Worm (Caenorhabditis elegans) whole organism, L1 larva: Measurements from ENCODE around the gene cyp-25A4.

Experiments
- C16A3.4 ChIP-seq: fragments of 150-350 bp; optimal IDR thresholded peaks from 2 replicates; lab custom pipeline; 2014; ENCODE audit warnings: missing biosample characterization, missing genetic modification characterization
- C34B4.2 ChIP-seq: sonication (generic microtip); optimal IDR thresholded peaks from 2 replicates; lab custom pipeline; 2017; ENCODE audit warnings: mild to moderate bottlenecking, missing genetic modification characterization, missing compliant biosample characterization
- ceh-82 ChIP-seq, 3 experiments: fragments of 150-350 bp in 1 of 3; sonication (generic microtip) in 2 of 3; optimal IDR thresholded peaks; 2 replicates each; lab custom pipeline; 2014 to 2017; ENCODE audit warnings: missing biosample characterization in 3 of 3, missing genetic modification characterization in 3 of 3
- ceh-90 ChIP-seq: sonication (generic microtip); optimal IDR thresholded peaks from 2 replicates; lab custom pipeline; 2016; ENCODE audit warnings: missing genetic modification characterization, missing compliant biosample characterization
- ces-1 ChIP-seq: fragments of 150-350 bp; optimal IDR thresholded peaks from 2 replicates; lab custom pipeline; 2014; ENCODE audit warnings: missing biosample characterization, missing genetic modification reagents, missing genetic modification characterization
- dpl-1 ChIP-seq, 3 experiments: fragments of 150-350 bp in 2 of 3; sonication (generic microtip) in 1 of 3; optimal IDR thresholded peaks; 2 replicates each; lab custom pipeline; 2014 to 2017; ENCODE audit warnings: missing biosample characterization in 3 of 3, missing genetic modification characterization in 3 of 3, missing genetic modification reagents in 3 of 3
- efl-1 ChIP-seq, 4 experiments: fragments of 150-350 bp; optimal IDR thresholded peaks in 3 of 4; peaks in 1 of 4; 1 replicate in 1 of 4; 2 replicates in 3 of 4; lab custom pipeline; 2014; ENCODE audit warnings: missing biosample characterization in 2 of 4, missing genetic modification characterization in 2 of 4, missing genetic modification reagents in 2 of 4
- efl-3 ChIP-seq: fragments of 200-800 bp; sonication (Bioruptor generic); optimal IDR thresholded peaks from 2 replicates; lab custom pipeline; 2018; ENCODE audit warnings: mild to moderate bottlenecking, missing genetic modification characterization, missing compliant biosample characterization
- egl-13 ChIP-seq: sonication (generic microtip); optimal IDR thresholded peaks from 2 replicates; lab custom pipeline; 2016; ENCODE audit warnings: missing genotype, missing genetic modification reagents, missing genetic modification characterization, missing compliant biosample characterization
- fkh-10 ChIP-seq: sonication (generic microtip); optimal IDR thresholded peaks from 2 replicates; lab custom pipeline; 2017; ENCODE audit warnings: missing biosample characterization, missing genetic modification reagents, missing genetic modification characterization
- irx-1 ChIP-seq: sonication (generic microtip); optimal IDR thresholded peaks from 2 replicates; lab custom pipeline; 2016; ENCODE audit warnings: missing genetic modification characterization, missing compliant biosample characterization
- isw-1 ChIP-seq: fragments of 200-800 bp; sonication (Bioruptor generic); IDR thresholded peaks from 2 replicates; pipeline ENCODE4 v1.3.6; 2022; ENCODE audit warnings: missing genetic modification characterization, missing compliant biosample characterization
- lin-13 ChIP-seq: fragments of 150-350 bp; optimal IDR thresholded peaks from 2 replicates; lab custom pipeline; 2014; ENCODE audit warnings: missing biosample characterization, missing genetic modification reagents, missing genetic modification characterization
- lin-14 ChIP-seq: fragments of 200-800 bp; sonication (Bioruptor generic); optimal IDR thresholded peaks from 2 replicates; lab custom pipeline; 2018; ENCODE audit warnings: mild to moderate bottlenecking, missing genetic modification characterization, moderate library complexity, missing compliant biosample characterization
- lin-35 ChIP-seq, 2 experiments: fragments of 150-350 bp; optimal IDR thresholded peaks; 2 replicates each; lab custom pipeline; 2014; ENCODE audit warnings: missing biosample characterization in 2 of 2, missing genetic modification characterization in 2 of 2, missing genetic modification reagents in 2 of 2
- lin-39 ChIP-seq: fragments of 150-350 bp; optimal IDR thresholded peaks from 2 replicates; lab custom pipeline; 2014; ENCODE audit warnings: missing biosample characterization, missing genetic modification reagents, missing genetic modification characterization
- lsy-2 ChIP-seq, 2 experiments: fragments of 150-350 bp; optimal IDR thresholded peaks; 2 replicates each; lab custom pipeline; 2014; ENCODE audit warnings: missing biosample characterization in 2 of 2, missing genetic modification characterization in 2 of 2
- mab-9 ChIP-seq: fragments of 200-800 bp; sonication (Bioruptor generic); IDR thresholded peaks from 2 replicates; pipeline ENCODE4 v1.3.6; 2022; ENCODE audit warnings: missing genetic modification reagents, missing genetic modification characterization, missing compliant biosample characterization
- mep-1 ChIP-seq: fragments of 150-350 bp; optimal IDR thresholded peaks from 2 replicates; lab custom pipeline; 2014; ENCODE audit warnings: missing biosample characterization, missing genetic modification characterization
- nhr-19 ChIP-seq: fragments of 200-800 bp; sonication (Bioruptor generic); conservative IDR thresholded peaks from 2 replicates; pipeline ENCODE4 v1.3.6; 2022; ENCODE audit warnings: missing genetic modification characterization, missing compliant biosample characterization
- nhr-237 ChIP-seq: fragments of 150-350 bp; optimal IDR thresholded peaks from 2 replicates; lab custom pipeline; 2014; ENCODE audit warnings: missing biosample characterization, missing genetic modification characterization
- nhr-47 ChIP-seq: sonication (generic microtip); optimal IDR thresholded peaks from 2 replicates; lab custom pipeline; 2016; ENCODE audit warnings: mild to moderate bottlenecking, missing genetic modification characterization, moderate library complexity, missing compliant biosample characterization
- nhr-71 ChIP-seq: sonication (generic microtip); optimal IDR thresholded peaks from 2 replicates; lab custom pipeline; 2016; ENCODE audit warnings: mild to moderate bottlenecking, missing genetic modification characterization, moderate library complexity, missing compliant biosample characterization
- rnt-1 ChIP-seq: sonication (generic microtip); optimal IDR thresholded peaks from 2 replicates; lab custom pipeline; 2016; ENCODE audit warnings: mild to moderate bottlenecking, missing genetic modification characterization, moderate library complexity, missing compliant biosample characterization
- skn-1 ChIP-seq: fragments of 150-350 bp; optimal IDR thresholded peaks from 2 replicates; lab custom pipeline; 2014; ENCODE audit warnings: missing biosample characterization, missing genetic modification characterization
- snu-23 ChIP-seq: sonication (generic microtip); optimal IDR thresholded peaks from 2 replicates; lab custom pipeline; 2016; ENCODE audit warnings: missing genetic modification characterization, missing compliant biosample characterization
- sup-37 ChIP-seq: fragments of 200-800 bp; sonication (Bioruptor generic); optimal IDR thresholded peaks from 2 replicates; lab custom pipeline; 2018; ENCODE audit warnings: mild to moderate bottlenecking, missing genetic modification characterization, missing compliant biosample characterization
- tbx-2 ChIP-seq: sonication (generic microtip); optimal IDR thresholded peaks from 2 replicates; lab custom pipeline; 2016; ENCODE audit warnings: missing genetic modification characterization, missing compliant biosample characterization
- unc-30 ChIP-seq: sonication (generic microtip); optimal IDR thresholded peaks from 2 replicates; lab custom pipeline; 2017; ENCODE audit warnings: missing biosample characterization, missing genetic modification characterization
- unc-98 ChIP-seq: fragments of 200-800 bp; sonication (Bioruptor generic); IDR thresholded peaks from 2 replicates; pipeline ENCODE4 v1.3.6; 2022; ENCODE audit warnings: missing genetic modification characterization, missing compliant biosample characterization
- zip-4 ChIP-seq: fragments of 200-800 bp; sonication (Bioruptor generic); optimal IDR thresholded peaks from 2 replicates; lab custom pipeline; 2018; ENCODE audit warnings: mild to moderate bottlenecking, missing genetic modification characterization, moderate library complexity, missing compliant biosample characterization

cyp-25A4 gene

DNA sequence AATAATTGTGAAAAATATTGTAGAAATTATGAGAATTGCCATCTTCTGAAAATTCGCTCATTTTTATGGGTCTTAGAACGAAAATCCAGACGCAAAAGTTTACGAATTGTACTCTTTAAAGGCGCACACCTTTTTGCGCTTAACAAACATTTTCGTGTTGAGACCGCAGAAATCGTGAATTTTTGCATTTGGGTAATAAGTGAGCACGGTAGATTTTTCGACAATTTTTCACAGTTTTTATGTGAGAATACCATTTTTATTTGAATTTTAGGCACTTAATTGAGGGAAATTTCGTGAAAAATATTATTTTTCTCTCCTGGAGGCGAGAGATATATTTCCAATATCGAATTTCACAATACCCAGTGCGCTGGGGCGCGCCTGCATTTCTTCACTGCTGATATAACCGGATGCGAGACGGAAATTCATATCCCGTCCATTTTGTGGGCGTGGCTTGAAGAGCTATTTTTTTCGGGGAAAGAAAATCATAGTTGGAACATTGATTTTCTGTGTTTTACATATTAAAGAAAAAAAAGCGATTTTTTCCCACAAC lies at the start of gene cyp-25A4:
TSS of gene cyp-25A4 (minus strand) at position 51 of the 550 bp plus-strand sequence.
- TF ChIP-seq lsy-2 (tag; optimal IDR thresholded peaks at IDR 0.05; lab: Kevin White, UChicago) (peak in 1 of 2 experiments; percentile 9), nhr-19 (GFP tag; lab: Robert Waterston, UW) (peak; percentile 53)
- TF ChIP-seq, all 84 proteins: peak for 2; not testable (repeated sequence) for 82

DNA sequence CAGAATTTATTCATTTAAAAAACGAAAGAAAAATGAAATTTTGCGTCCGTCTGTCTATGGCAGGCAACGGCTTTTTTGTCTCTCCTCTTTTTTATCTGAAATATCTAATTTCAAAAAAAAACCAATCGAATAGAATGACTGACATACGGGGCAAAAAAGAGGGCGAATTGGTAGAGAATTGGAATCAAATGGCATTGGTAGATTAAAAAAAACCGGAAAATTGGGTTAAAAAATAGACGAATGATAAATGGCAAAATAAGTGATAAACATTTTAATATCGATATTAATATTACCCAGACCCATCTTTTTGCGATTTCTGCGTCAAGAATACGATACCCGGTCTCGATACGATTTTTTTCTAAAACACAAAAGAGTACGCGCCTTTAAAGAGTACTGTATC lies 49.7 kb upstream of the cyp-25A4 start, which contains the start of gene tir-1:
TSS of gene tir-1 (minus strand) at position 101 of the 400 bp plus-strand sequence.
- TF ChIP-seq nhr-237 (tag; lab: Kevin White, UChicago) (no peak), sup-37 (no peak), skn-1 (tag; lab: Kevin White, UChicago) (no peak), C34B4.2 (tag; lab: Kevin White, UChicago) (no peak), unc-30 (tag; lab: Kevin White, UChicago) (no peak), C16A3.4 (tag; lab: Kevin White, UChicago) (no peak)

DNA sequence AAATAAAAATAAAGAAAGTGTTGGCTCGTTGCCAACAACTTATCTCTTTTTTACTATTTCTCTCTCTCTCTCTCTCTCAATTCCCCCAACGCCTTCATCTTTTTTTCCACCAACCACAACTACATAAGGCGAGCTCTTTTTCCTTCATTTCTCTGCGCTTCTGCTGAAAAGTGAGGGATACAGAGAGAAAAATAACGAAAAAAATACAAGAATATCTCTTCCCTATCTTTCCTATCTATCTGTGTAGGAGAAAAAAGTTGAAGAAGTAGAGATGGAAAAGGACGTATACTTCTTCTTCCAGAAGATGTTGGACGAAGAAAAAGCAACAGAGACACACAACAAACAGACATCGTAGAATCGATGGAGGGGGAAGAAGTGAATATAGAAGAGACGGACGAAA lies 47.0 kb upstream of the cyp-25A4 start:
- TF ChIP-seq dpl-1 (GFP tag; optimal IDR thresholded peaks at IDR 0.05; lab: Kevin White, UChicago), result peak in 1 of 3 experiments; percentile 19
- peak; percentile 3 for TF ChIP-seq egl-13 (tag; lab: Kevin White, UChicago)
- peak; percentile 25 for TF ChIP-seq snu-23
- peak; percentile 49 for TF ChIP-seq nhr-71 (tag; lab: Kevin White, UChicago)
- TF ChIP-seq zip-4 (GFP tag; lab: Kevin White, UChicago), result no peak
- peak in 1 of 2 experiments; percentile 9 for TF ChIP-seq lin-35 (GFP tag; optimal IDR thresholded peaks at IDR 0.05; lab: Kevin White, UChicago)
- no peak for TF ChIP-seq lin-39 (tag; lab: Kevin White, UChicago)
- TF ChIP-seq efl-1 (optimal IDR thresholded peaks at IDR 0.05; lab: Kevin White, UChicago), result peak in 1 of 2 experiments; percentile 28
- TF ChIP-seq efl-1 (GFP tag; optimal IDR thresholded peaks at IDR 0.05 in 1 of 2; lab: Kevin White, UChicago), result no peak
- peak in 1 of 3 experiments; percentile 36 for TF ChIP-seq ceh-82 (tag; optimal IDR thresholded peaks at IDR 0.05; lab: Kevin White, UChicago)
- no peak for TF ChIP-seq irx-1 (tag; lab: Kevin White, UChicago)
- peak; percentile 7 for TF ChIP-seq fkh-10 (GFP tag; lab: Kevin White, UChicago)
- TF ChIP-seq lin-13 (GFP tag; lab: Kevin White, UChicago), result no peak
- TF ChIP-seq nhr-47 (tag; lab: Kevin White, UChicago), result peak; percentile 35
- TF ChIP-seq efl-3 (GFP tag; lab: Kevin White, UChicago), result no peak
- no peak for TF ChIP-seq ces-1 (GFP tag; lab: Kevin White, UChicago)
- TF ChIP-seq rnt-1, result no peak
- TF ChIP-seq mep-1 (tag; lab: Kevin White, UChicago), result peak; percentile 59
- TF ChIP-seq lin-14 (GFP tag; lab: Kevin White, UChicago), result peak; percentile 88
- peak; percentile 29 to 59 for TF ChIP-seq lsy-2 (tag; optimal IDR thresholded peaks at IDR 0.05; lab: Kevin White, UChicago)
- TF ChIP-seq isw-1, result peak; percentile 7; the same call in 1 of the 2 replicates
- TF ChIP-seq ceh-90, result no peak

DNA sequence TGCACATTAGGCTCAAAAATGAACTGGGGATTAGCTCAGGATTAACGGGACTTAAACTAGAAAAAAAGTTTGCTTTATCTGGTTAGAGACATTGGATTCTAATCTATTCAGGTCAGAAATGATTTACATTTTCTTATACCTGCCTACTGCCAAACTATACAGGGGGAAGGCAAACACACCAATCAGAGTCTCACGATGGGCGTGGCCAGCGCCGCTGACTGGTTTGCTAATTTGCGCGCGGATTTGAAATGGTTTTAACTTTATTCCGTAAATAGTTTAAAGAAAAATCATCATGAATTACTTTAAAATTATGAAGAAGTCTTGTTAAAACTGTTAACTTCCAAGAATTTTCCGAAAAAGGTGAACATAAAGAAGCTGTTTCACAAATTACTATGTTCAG lies 46.5 kb upstream of the cyp-25A4 start:
- TF ChIP-seq tbx-2 (tag; lab: Kevin White, UChicago) (no peak), efl-1 (optimal IDR thresholded peaks at IDR 0.05; lab: Kevin White, UChicago) (no peak), efl-1 (GFP tag; optimal IDR thresholded peaks at IDR 0.05 in 1 of 2; lab: Kevin White, UChicago) (peak in 1 of 2 experiments; percentile 30)

DNA sequence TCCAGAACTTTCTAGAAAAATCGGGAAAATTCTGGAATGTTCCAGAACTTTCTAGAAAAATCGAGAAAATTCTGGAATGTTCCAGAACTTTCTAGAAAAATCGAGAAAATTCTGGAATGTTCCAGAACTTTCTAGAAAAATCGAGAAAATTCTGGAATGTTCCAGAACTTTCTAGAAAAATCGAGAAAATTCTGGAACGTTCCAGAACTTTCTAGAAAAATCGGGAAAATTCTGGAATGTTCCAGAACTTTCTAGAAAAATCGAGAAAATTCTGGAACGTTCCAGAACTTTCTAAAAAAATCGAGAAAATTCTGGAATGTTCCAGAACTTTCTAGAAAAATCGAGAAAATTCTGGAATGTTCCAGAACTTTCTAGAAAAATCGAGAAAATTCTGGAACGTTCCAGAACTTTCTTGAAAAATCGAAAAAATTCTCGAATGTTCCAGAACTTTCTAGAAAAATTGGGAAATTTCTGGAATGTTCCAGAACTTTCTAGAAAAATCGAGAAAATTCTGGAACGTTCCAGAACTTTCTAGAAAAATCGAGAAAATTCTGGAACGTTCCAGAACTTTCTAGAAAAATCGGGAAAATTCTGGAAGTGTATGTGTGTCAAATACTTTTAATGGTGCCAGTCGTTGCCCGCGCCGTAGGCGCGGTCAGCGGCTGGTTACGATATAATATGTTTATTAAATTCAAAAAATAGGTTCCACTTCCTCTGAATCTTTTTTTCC lies 45.4 kb upstream of the cyp-25A4 start:
- TF ChIP-seq unc-98 (GFP tag; lab: Robert Waterston, UW) (0 out of 2 replicates have a peak, but pooled peaks have one; percentile 4), mab-9 (0 out of 2 replicates have a peak, but pooled peaks have one; percentile 9)
